Worm (Caenorhabditis elegans) whole organism, mixed stage, embryonic: ENCODE data around the gene cln-3.3.
A peak's percentile ranks its signal among the peaks of the same experiment; 100 is the strongest.

ENCODE experiments used
- M03D4.4 ChIP-seq: sonication (generic microtip); optimal IDR thresholded peaks from 2 replicates; lab custom pipeline; 2017; ENCODE audit warnings: mild to moderate bottlenecking, missing genetic modification characterization, missing compliant biosample characterization
- bed-3 ChIP-seq: fragments of 200-800 bp; sonication (Bioruptor generic); optimal IDR thresholded peaks from 3 replicates; lab custom pipeline; 2018; ENCODE audit warnings: mild to moderate bottlenecking, missing genetic modification characterization, moderate library complexity, missing compliant biosample characterization
- blmp-1 ChIP-seq: fragments of 150-350 bp; optimal IDR thresholded peaks from 2 replicates; lab custom pipeline; 2014; ENCODE audit warnings: missing biosample characterization, missing genetic modification characterization
- ceh-39 ChIP-seq: fragments of 150-350 bp; optimal IDR thresholded peaks from 2 replicates; lab custom pipeline; 2014; ENCODE audit warnings: missing biosample characterization, missing genetic modification characterization
- ceh-43 ChIP-seq: fragments of 200-800 bp; sonication (Bioruptor generic); optimal IDR thresholded peaks from 2 replicates; lab custom pipeline; 2018; ENCODE audit warnings: mild to moderate bottlenecking, missing genetic modification characterization, moderate library complexity, missing compliant biosample characterization
- ceh-83 ChIP-seq: fragments of 200-800 bp; sonication (Bioruptor generic); optimal IDR thresholded peaks from 2 replicates; lab custom pipeline; 2018; ENCODE audit warnings: mild to moderate bottlenecking, missing genetic modification characterization, missing compliant biosample characterization
- drap-1 ChIP-seq: fragments of 200-800 bp; sonication (Bioruptor generic); optimal IDR thresholded peaks from 3 replicates; lab custom pipeline; 2018; ENCODE audit warnings: mild to moderate bottlenecking, missing genetic modification characterization, missing compliant biosample characterization
- elt-1 ChIP-seq: sonication (generic microtip); optimal IDR thresholded peaks from 2 replicates; lab custom pipeline; 2017; ENCODE audit warnings: missing genetic modification characterization, mild to moderate bottlenecking, missing compliant biosample characterization, antibody characterized with exemption, moderate library complexity, borderline replicate concordance; ENCODE audit not compliant: insufficient read depth
- elt-3 ChIP-seq: fragments of 150-350 bp; optimal IDR thresholded peaks from 2 replicates; lab custom pipeline; 2014; ENCODE audit warnings: missing biosample characterization, missing genetic modification characterization
- ham-2 ChIP-seq: fragments of 200-800 bp; sonication (Bioruptor generic); optimal IDR thresholded peaks from 2 replicates; lab custom pipeline; 2018; ENCODE audit warnings: mild to moderate bottlenecking, missing genetic modification characterization, missing compliant biosample characterization
- lin-13 ChIP-seq: fragments of 150-350 bp; optimal IDR thresholded peaks from 2 replicates; lab custom pipeline; 2014; ENCODE audit warnings: missing biosample characterization, missing genetic modification characterization
- lin-32 ChIP-seq: fragments of 200-800 bp; sonication (Bioruptor generic); optimal IDR thresholded peaks from 2 replicates; lab custom pipeline; 2018; ENCODE audit warnings: mild to moderate bottlenecking, missing genetic modification characterization, missing compliant biosample characterization
- lsy-2 ChIP-seq: fragments of 150-350 bp; optimal IDR thresholded peaks from 2 replicates; lab custom pipeline; 2014; ENCODE audit warnings: missing biosample characterization, missing genetic modification characterization
- mab-5 ChIP-seq: fragments of 150-350 bp; optimal IDR thresholded peaks from 2 replicates; lab custom pipeline; 2014; ENCODE audit warnings: missing biosample characterization, missing genetic modification characterization
- mep-1 ChIP-seq: fragments of 150-350 bp; optimal IDR thresholded peaks from 2 replicates; lab custom pipeline; 2017; ENCODE audit warnings: missing biosample characterization, missing genetic modification reagents, missing genetic modification characterization, inconsistent platforms
- nhr-12 ChIP-seq: fragments of 150-350 bp; optimal IDR thresholded peaks from 2 replicates; lab custom pipeline; 2014; ENCODE audit warnings: missing biosample characterization, missing genetic modification characterization
- nhr-2 ChIP-seq: fragments of 150-350 bp; optimal IDR thresholded peaks from 2 replicates; lab custom pipeline; 2014; ENCODE audit warnings: missing biosample characterization, missing genetic modification characterization
- nhr-237 ChIP-seq: fragments of 150-350 bp; optimal IDR thresholded peaks from 2 replicates; lab custom pipeline; 2014; ENCODE audit warnings: missing biosample characterization, missing genetic modification characterization
- nhr-28 ChIP-seq: fragments of 150-350 bp; optimal IDR thresholded peaks from 2 replicates; lab custom pipeline; 2014; ENCODE audit warnings: missing biosample characterization, missing genetic modification characterization
- nhr-76 ChIP-seq: sonication (generic microtip); optimal IDR thresholded peaks from 2 replicates; lab custom pipeline; 2017; ENCODE audit warnings: missing biosample characterization, missing genetic modification characterization
- pha-4 ChIP-seq: fragments of 150-350 bp; optimal IDR thresholded peaks from 2 replicates; lab custom pipeline; 2018; ENCODE audit warnings: missing biosample characterization, missing genetic modification reagents, missing genetic modification characterization
- sem-2 ChIP-seq: fragments of 200-800 bp; sonication (Bioruptor generic); optimal IDR thresholded peaks from 2 replicates; lab custom pipeline; 2018; ENCODE audit warnings: mild to moderate bottlenecking, missing genetic modification characterization, missing compliant biosample characterization
- snpc-4 ChIP-seq: fragments of 150-350 bp; optimal IDR thresholded peaks from 2 replicates; lab custom pipeline; 2014; ENCODE audit warnings: missing biosample characterization, missing genetic modification characterization
- tbx-8 ChIP-seq: fragments of 200-800 bp; sonication (Bioruptor generic); optimal IDR thresholded peaks from 2 replicates; lab custom pipeline; 2018; ENCODE audit warnings: mild to moderate bottlenecking, missing genetic modification characterization, moderate library complexity, missing compliant biosample characterization
- unc-120 ChIP-seq: sonication (generic microtip); optimal IDR thresholded peaks from 2 replicates; lab custom pipeline; 2017; ENCODE audit warnings: missing genetic modification characterization, missing compliant biosample characterization; ENCODE audit not compliant: poor library complexity, severe bottlenecking
- unc-62 ChIP-seq: fragments of 150-350 bp; optimal IDR thresholded peaks from 2 replicates; lab custom pipeline; 2014; ENCODE audit warnings: missing biosample characterization, missing genetic modification reagents, missing genetic modification characterization
- zip-8 ChIP-seq: fragments of 150-350 bp; optimal IDR thresholded peaks from 2 replicates; lab custom pipeline; 2014; ENCODE audit warnings: missing biosample characterization, missing genetic modification characterization
- ztf-11 ChIP-seq: fragments of 150-350 bp; optimal IDR thresholded peaks from 2 replicates; lab custom pipeline; 2014; ENCODE audit warnings: missing biosample characterization, missing genetic modification characterization

cln-3.3 gene

ce11 chrV:8660475-8660874, 22.4 kb upstream of the cln-3.3 start:
- TF ChIP-seq lin-13 (tag; lab: Kevin White, UChicago) = no peak
- no peak for TF ChIP-seq unc-120 (tag; lab: Kevin White, UChicago)
- TF ChIP-seq elt-1 = peak; percentile 96
- TF ChIP-seq ceh-39 (tag; lab: Kevin White, UChicago) = no peak
- no peak for TF ChIP-seq snpc-4 (tag; lab: Kevin White, UChicago)
- peak; percentile 59 for TF ChIP-seq ham-2 (GFP tag; lab: Kevin White, UChicago)
- TF ChIP-seq unc-62 (GFP tag; lab: Kevin White, UChicago) = peak; percentile 32

- no peak for TF ChIP-seq zip-8 (tag; lab: Kevin White, UChicago)
- TF ChIP-seq elt-1 = peak; percentile 60
- TF ChIP-seq sem-2 = no peak
- TF ChIP-seq, all 35 proteins: peak for 1
These were observed 21.5 kb upstream of the cln-3.3 start for ce11 chrV:8661241-8661954.

- TF ChIP-seq ceh-83 (GFP tag; lab: Kevin White, UChicago) (no peak), ham-2 (GFP tag; lab: Kevin White, UChicago) (no peak), lsy-2 (tag; lab: Kevin White, UChicago) (no peak), bed-3 (no peak), nhr-2 (tag; lab: Kevin White, UChicago) (no peak), nhr-76 (tag; lab: Kevin White, UChicago) (no peak), drap-1 (no peak), tbx-8 (no peak), mab-5 (tag; lab: Kevin White, UChicago) (no peak), elt-3 (tag; lab: Kevin White, UChicago) (no peak), pha-4 (no peak), blmp-1 (no peak), nhr-28 (no peak), ztf-11 (tag; lab: Kevin White, UChicago) (no peak)
These were observed 20.5 kb upstream of the cln-3.3 start for ce11 chrV:8662056-8663006.

- TF ChIP-seq nhr-12 (tag; lab: Kevin White, UChicago) (no peak), M03D4.4 (tag; lab: Kevin White, UChicago) (no peak), sem-2 (no peak)
These were observed 19.8 kb upstream of the cln-3.3 start for ce11 chrV:8663023-8663422.

- TF ChIP-seq ceh-43 (GFP tag; lab: Kevin White, UChicago) (no peak), tbx-8 (no peak), sem-2 (no peak), lin-32 (GFP tag; lab: Kevin White, UChicago) (no peak), nhr-2 (tag; lab: Kevin White, UChicago) (no peak), nhr-28 (no peak), zip-8 (tag; lab: Kevin White, UChicago) (no peak), elt-1 (no peak), mep-1 (no peak), lsy-2 (tag; lab: Kevin White, UChicago) (no peak), pha-4 (no peak), drap-1 (no peak), nhr-76 (tag; lab: Kevin White, UChicago) (no peak), nhr-237 (tag; lab: Kevin White, UChicago) (no peak)
These were observed 17.1 kb upstream of the cln-3.3 start, which contains the start of gene ZC190.4 for ce11 chrV:8665765-8666164. ZC190.4 (plus strand) TSS chrV:8666065.
